Fruit fly (Drosophila melanogaster): ENCODE data around the gene CG12075.

- no peak for TF ChIP-seq tai (GFP tag; optimal IDR thresholded peaks at IDR 0.05)
- no peak for TF ChIP-seq CG9705 (GFP tag; optimal IDR thresholded peaks at IDR 0.05)
- no peak for TF ChIP-seq lola (GFP tag; optimal IDR thresholded peaks at IDR 0.05)
- TF ChIP-seq Myc (optimal IDR thresholded peaks at IDR 0.05) = no peak
- TF ChIP-seq br (GFP tag; optimal IDR thresholded peaks at IDR 0.05) = no peak
- no peak for TF ChIP-seq Sp1 (GFP tag; optimal IDR thresholded peaks at IDR 0.05)
- TF ChIP-seq psq (GFP tag; optimal IDR thresholded peaks at IDR 0.05) = no peak
- TF ChIP-seq CrebA (GFP tag; optimal IDR thresholded peaks at IDR 0.05; ENCODE audit: borderline replicate concordance) = no peak
- no peak for TF ChIP-seq usp (GFP tag; optimal IDR thresholded peaks at IDR 0.05)
Measured at dm6 chrX:8852170-8852569, 14.0 kb downstream of the CG12075 start.
